Worm (Caenorhabditis elegans): ENCODE data around the gene cpna-3.
A peak's percentile ranks its signal among the peaks of the same experiment; 100 is the strongest.

cpna-3 gene

DNA sequence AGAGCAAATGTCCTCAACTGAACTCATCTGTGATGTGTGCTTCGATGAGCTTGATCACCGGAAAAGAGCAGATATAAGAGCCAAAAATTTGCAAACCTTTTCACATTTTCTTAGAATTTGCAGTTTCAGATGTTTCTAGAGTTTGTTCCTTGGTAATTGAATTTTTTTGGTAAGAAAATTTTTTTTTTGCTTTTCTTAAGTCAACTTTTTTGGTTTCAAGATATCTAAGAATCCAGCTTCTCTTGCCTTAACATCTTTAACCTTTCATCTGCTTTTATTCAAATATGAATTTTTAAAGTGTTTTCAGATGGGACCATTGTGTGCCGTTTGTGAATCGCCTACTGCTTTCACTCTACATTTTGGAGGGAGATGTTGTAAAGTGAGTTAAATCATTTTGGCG is 26.9 kb upstream of the cpna-3 start, which contains the start of gene nhr-11:
Gene nhr-11 (plus strand): TSS at position 301 of the 400 bp plus-strand sequence.
- TF ChIP-seq ceh-24 (tag; optimal IDR thresholded peaks at IDR 0.05) (no peak), sox-2 (GFP tag; IDR thresholded peaks at IDR 0.05) (no peak), ceh-18 (tag; optimal IDR thresholded peaks at IDR 0.05) (no peak), ceh-45 (GFP tag; IDR thresholded peaks at IDR 0.05) (no peak), ttx-3 (tag; optimal IDR thresholded peaks at IDR 0.05) (no peak), eyg-1 (tag; optimal IDR thresholded peaks at IDR 0.05) (no peak), ceh-14 (tag; optimal IDR thresholded peaks at IDR 0.05) (no peak), pha-2 (tag; optimal IDR thresholded peaks at IDR 0.05) (no peak), T23F11.4 (GFP tag; optimal IDR thresholded peaks at IDR 0.05) (no peak), ama-1 (optimal IDR thresholded peaks at IDR 0.05) (no peak)

DNA sequence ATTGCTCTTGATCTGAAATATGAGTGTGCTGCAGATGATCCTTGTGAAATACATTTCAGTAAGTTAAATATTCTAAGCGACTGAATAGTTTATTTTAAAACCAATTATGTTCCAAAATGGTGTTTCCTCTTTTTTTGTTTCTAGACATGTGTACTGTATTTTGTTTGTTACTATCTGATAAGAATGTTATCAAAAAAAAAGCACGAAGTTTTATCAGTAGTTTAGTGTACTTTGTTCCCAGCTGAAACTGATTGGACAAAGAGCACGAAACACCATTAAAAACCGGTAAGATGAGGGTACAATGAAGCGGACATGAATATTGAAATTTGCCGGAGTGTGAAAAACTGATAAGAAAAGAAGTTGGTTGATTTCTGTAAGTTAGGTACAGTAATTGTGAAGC is 26.5 kb upstream of the cpna-3 start:
- TF ChIP-seq rnt-1 (tag; optimal IDR thresholded peaks at IDR 0.05) (no peak), elt-2 (tag; optimal IDR thresholded peaks at IDR 0.05) (peak; percentile 73), ets-4 (tag; optimal IDR thresholded peaks at IDR 0.05) (no peak)

DNA sequence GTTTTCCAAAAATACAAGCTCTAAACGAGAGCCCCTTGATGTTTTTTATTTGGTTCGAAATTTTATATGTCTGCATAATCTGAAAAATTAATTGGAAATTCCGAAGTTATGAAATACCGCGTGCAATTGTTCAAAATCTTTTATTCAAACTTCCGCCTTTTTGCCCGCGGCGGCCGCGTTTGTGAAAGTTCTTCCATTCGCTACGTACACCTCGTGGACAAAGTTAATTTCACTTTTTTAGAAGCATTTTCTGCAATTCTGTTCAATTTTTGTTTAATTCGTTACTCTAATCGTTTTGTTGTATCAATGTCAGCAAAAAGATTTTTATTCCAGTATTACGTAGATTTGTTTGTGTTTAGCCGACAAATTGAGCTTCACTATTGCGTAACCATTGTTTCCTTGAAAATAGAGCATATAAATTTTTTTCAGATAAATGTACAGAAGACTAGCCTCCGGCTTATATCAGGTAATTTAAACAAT is 22.4 kb upstream of the cpna-3 start, which contains the start of gene mppb-1:
Gene mppb-1 (plus strand): TSS at position 430 of the 480 bp plus-strand sequence.
- TF ChIP-seq sox-4 (tag; optimal IDR thresholded peaks at IDR 0.05), result no peak
- no peak for TF ChIP-seq che-1 (tag; optimal IDR thresholded peaks at IDR 0.05)
- no peak for TF ChIP-seq npax-4 (tag; optimal IDR thresholded peaks at IDR 0.05)
- no peak for TF ChIP-seq dve-1 (tag; optimal IDR thresholded peaks at IDR 0.05)
- TF ChIP-seq fkh-6 (tag; optimal IDR thresholded peaks at IDR 0.05), result peak; percentile 45
- TF ChIP-seq hlh-30 (tag; optimal IDR thresholded peaks at IDR 0.05; ENCODE audit: insufficient read depth), result no peak
- TF ChIP-seq hlh-13 (GFP tag; optimal IDR thresholded peaks at IDR 0.05), result peak; percentile 56
- no peak for TF ChIP-seq nhr-232 (tag; optimal IDR thresholded peaks at IDR 0.05)
- peak; percentile 10 for TF ChIP-seq hlh-15 (tag; optimal IDR thresholded peaks at IDR 0.05)
- TF ChIP-seq ceh-2 (tag; optimal IDR thresholded peaks at IDR 0.05), result peak; percentile 84
- peak; percentile 21 for TF ChIP-seq ztf-16 (tag; optimal IDR thresholded peaks at IDR 0.05)
- no peak for TF ChIP-seq eyg-1 (tag; optimal IDR thresholded peaks at IDR 0.05)
- 0 out of 2 replicates have a peak, but pooled peaks have one; percentile 8 for TF ChIP-seq unc-3 (GFP tag; conservative IDR thresholded peaks at IDR 0.05)
- TF ChIP-seq unc-3 (tag; optimal IDR thresholded peaks at IDR 0.05), result no peak
- peak; percentile 64 for TF ChIP-seq ref-2 (tag; optimal IDR thresholded peaks at IDR 0.05)
- TF ChIP-seq syd-9 (tag; optimal IDR thresholded peaks at IDR 0.05), result no peak
- TF ChIP-seq ttx-3 (tag; optimal IDR thresholded peaks at IDR 0.05), result peak; percentile 23
- peak; percentile 85 for TF ChIP-seq rnt-1 (tag; optimal IDR thresholded peaks at IDR 0.05)
- TF ChIP-seq pha-2 (tag; optimal IDR thresholded peaks at IDR 0.05), result no peak
- TF ChIP-seq hlh-6 (tag; optimal IDR thresholded peaks at IDR 0.05), result no peak
- TF ChIP-seq lim-6 (tag; optimal IDR thresholded peaks at IDR 0.05), result peak; percentile 81
- peak; percentile 90 for TF ChIP-seq tbx-2 (tag; optimal IDR thresholded peaks at IDR 0.05)
- TF ChIP-seq C38D4.7 (GFP tag; optimal IDR thresholded peaks at IDR 0.05), result no peak
- no peak for TF ChIP-seq fkh-10 (GFP tag; optimal IDR thresholded peaks at IDR 0.05)
- TF ChIP-seq ceh-9 (tag; optimal IDR thresholded peaks at IDR 0.05), result no peak
- TF ChIP-seq madf-2 (tag; optimal IDR thresholded peaks at IDR 0.05), result peak; percentile 19
- peak; percentile 82 for TF ChIP-seq zip-5 (tag; optimal IDR thresholded peaks at IDR 0.05)
- peak; percentile 39 for TF ChIP-seq ceh-14 (tag; optimal IDR thresholded peaks at IDR 0.05)
- TF ChIP-seq unc-42 (tag; optimal IDR thresholded peaks at IDR 0.05), result peak; percentile 63
- TF ChIP-seq elt-2 (tag; optimal IDR thresholded peaks at IDR 0.05), result peak; percentile 49
- TF ChIP-seq mec-3 (tag; optimal IDR thresholded peaks at IDR 0.05; ENCODE audit: borderline replicate concordance), result peak; percentile 55
- TF ChIP-seq ama-1 (optimal IDR thresholded peaks at IDR 0.05), result no peak
- peak; percentile 31 for TF ChIP-seq ceh-18 (tag; optimal IDR thresholded peaks at IDR 0.05)
- peak; percentile 85 for TF ChIP-seq hlh-8 (tag; optimal IDR thresholded peaks at IDR 0.05)
- TF ChIP-seq C08G9.2 (tag; optimal IDR thresholded peaks at IDR 0.05), result peak; percentile 94
- peak; percentile 37 for TF ChIP-seq F13H6.1 (tag; optimal IDR thresholded peaks at IDR 0.05)
- no peak for TF ChIP-seq unc-55 (GFP tag; optimal IDR thresholded peaks at IDR 0.05)
- TF ChIP-seq ceh-34 (tag; optimal IDR thresholded peaks at IDR 0.05), result peak; percentile 47
- TF ChIP-seq tbx-7 (tag; optimal IDR thresholded peaks at IDR 0.05), result peak; percentile 86
- peak; percentile 28 for TF ChIP-seq fax-1 (tag; optimal IDR thresholded peaks at IDR 0.05)
- peak; percentile 95 for TF ChIP-seq ceh-31 (tag; optimal IDR thresholded peaks at IDR 0.05)
- TF ChIP-seq pqm-1 (tag; optimal IDR thresholded peaks at IDR 0.05), result peak; percentile 6
- no peak for TF ChIP-seq ceh-6 (GFP tag; optimal IDR thresholded peaks at IDR 0.05)
- TF ChIP-seq ets-4 (tag; optimal IDR thresholded peaks at IDR 0.05), result peak; percentile 83

All from whole organism, late embryonic.